Worm (Caenorhabditis elegans): ENCODE results near the gene dhs-24.

- TF ChIP-seq bed-3 (GFP tag; optimal IDR thresholded peaks at IDR 0.05) (no peak), ces-1 (GFP tag; optimal IDR thresholded peaks at IDR 0.05) (peak; percentile 0), elt-3 (tag; optimal IDR thresholded peaks at IDR 0.05) (no peak)
Measured at ce11 chrV:19955171-19955570, 8.7 kb upstream of the dhs-24 start, which contains the start of gene abhd-3.1.

All from whole organism, mixed stage, embryonic.